Worm (Caenorhabditis elegans) whole organism, L4 larva: Measurements from ENCODE around the gene cyp-13B2.
A peak's percentile ranks its signal among the peaks of the same experiment; 100 is the strongest.
"Not testable (repeated sequence)": the region's sequence is repeated elsewhere in the genome, so short reads cannot be mapped to it uniquely, and the experiment has no call there.

Source experiments
- ces-1 ChIP-seq: fragments of 150-350 bp; sonication (generic microtip); optimal IDR thresholded peaks from 4 replicates; lab custom pipeline; 2014; ENCODE audit warnings: missing biosample characterization, missing genetic modification reagents, missing genetic modification characterization
- daf-19 ChIP-seq: fragments of 200-800 bp; sonication (Bioruptor generic); conservative IDR thresholded peaks from 2 replicates; pipeline ENCODE4 v1.3.6; 2022; ENCODE audit warnings: missing genetic modification characterization, missing compliant biosample characterization
- dmd-6 ChIP-seq: fragments of 200-800 bp; sonication (Bioruptor generic); IDR thresholded peaks from 2 replicates; pipeline ENCODE4 v1.3.6; 2022; ENCODE audit warnings: missing genetic modification reagents, missing genetic modification characterization, missing compliant biosample characterization
- egl-27 ChIP-seq: sonication (generic microtip); optimal IDR thresholded peaks from 3 replicates; lab custom pipeline; 2017; ENCODE audit warnings: missing biosample characterization, missing genetic modification reagents, missing genetic modification characterization
- lin-38 ChIP-seq: fragments of 200-800 bp; sonication (Bioruptor generic); IDR thresholded peaks from 2 replicates; pipeline ENCODE4 v1.3.6; 2022; ENCODE audit warnings: missing genetic modification reagents, missing genetic modification characterization, missing compliant biosample characterization
- mep-1 ChIP-seq: fragments of 150-350 bp; sonication (generic microtip); optimal IDR thresholded peaks from 3 replicates; lab custom pipeline; 2014; ENCODE audit warnings: missing biosample characterization, missing genetic modification characterization
- pha-4 ChIP-seq, 2 experiments: fragments of 150-350 bp in 1 of 2; fragments of 200-800 bp in 1 of 2; sonication (Bioruptor generic) in 1 of 2; IDR thresholded peaks in 1 of 2; optimal IDR thresholded peaks in 1 of 2; 2 replicates each; pipeline versions ENCODE4 v1.3.6 to Lab custom; 2014 to 2022; ENCODE audit warnings: missing genetic modification characterization in 2 of 2, missing genetic modification reagents in 2 of 2, missing biosample characterization in 1 of 2, missing compliant biosample characterization in 1 of 2
- skn-1 ChIP-seq: fragments of 150-350 bp; optimal IDR thresholded peaks from 2 replicates; lab custom pipeline; 2014; ENCODE audit warnings: missing biosample characterization, missing genetic modification characterization

- not testable (repeated sequence) for TF ChIP-seq lin-38 (GFP tag; lab: Robert Waterston, UW); egl-27 (tag; lab: Kevin White, UChicago); mep-1 (tag; lab: Kevin White, UChicago); skn-1; daf-19 (GFP tag; lab: Robert Waterston, UW); pha-4 (tag; optimal IDR thresholded peaks at IDR 0.05; lab: Kevin White, UChicago); ces-1 (GFP tag; lab: Kevin White, UChicago)
- TF ChIP-seq pha-4 (GFP tag; IDR thresholded peaks at IDR 0.05; lab: Robert Waterston, UW) = peak; percentile 70; the same call in 1 of the 2 replicates
- TF ChIP-seq dmd-6 (GFP tag; lab: Robert Waterston, UW) = peak; percentile 28; the same call in 1 of the 2 replicates
These were observed 14.2 kb upstream of the cyp-13B2 start for ce11 chrX:14211170-14211569.
